Worm (Caenorhabditis elegans) whole organism, young adult: ENCODE results near the gene grl-27.

ENCODE experiments used
- B0019.2 ChIP-seq: fragments of 200-800 bp; sonication (Bioruptor generic); conservative IDR thresholded peaks from 2 replicates; pipeline ENCODE4 v1.3.6; 2022; ENCODE audit warnings: missing genetic modification reagents, missing genetic modification characterization, missing compliant biosample characterization
- D2030.7 ChIP-seq: fragments of 200-800 bp; sonication (Bioruptor generic); IDR thresholded peaks from 2 replicates; pipeline ENCODE4 v1.3.6; 2022; ENCODE audit warnings: missing genetic modification reagents, missing genetic modification characterization, missing compliant biosample characterization
- F55B11.4 ChIP-seq: sonication (generic microtip); optimal IDR thresholded peaks from 2 replicates; lab custom pipeline; 2016; ENCODE audit warnings: missing compliant biosample characterization, missing genetic modification characterization, borderline replicate concordance; ENCODE audit not compliant: insufficient read depth
- F57C9.4 ChIP-seq: sonication (generic microtip); optimal IDR thresholded peaks from 2 replicates; lab custom pipeline; 2017; ENCODE audit warnings: mild to moderate bottlenecking, missing genetic modification characterization, missing compliant biosample characterization
- K11D2.4 ChIP-seq: fragments of 200-800 bp; sonication (Bioruptor generic); IDR thresholded peaks from 2 replicates; pipeline ENCODE4 v1.3.6; 2022; ENCODE audit warnings: missing genetic modification reagents, missing genetic modification characterization, missing compliant biosample characterization
- K12H6.12 ChIP-seq: fragments of 200-800 bp; sonication (Bioruptor generic); optimal IDR thresholded peaks from 2 replicates; lab custom pipeline; 2018; ENCODE audit warnings: mild to moderate bottlenecking, missing genetic modification characterization, missing compliant biosample characterization
- Y53F4B.3 ChIP-seq: fragments of 200-800 bp; sonication (Bioruptor generic); IDR thresholded peaks from 2 replicates; pipeline ENCODE4 v1.3.6; 2022; ENCODE audit warnings: missing genetic modification reagents, missing genetic modification characterization, missing compliant biosample characterization
- Y53G8AR.9 ChIP-seq: fragments of 200-800 bp; sonication (Bioruptor generic); conservative IDR thresholded peaks from 2 replicates; pipeline ENCODE4 v1.3.6; 2022; ENCODE audit warnings: missing genetic modification reagents, missing genetic modification characterization, missing compliant biosample characterization
- Y67H2A.10 ChIP-seq: fragments of 200-800 bp; sonication (Bioruptor generic); conservative IDR thresholded peaks from 2 replicates; pipeline ENCODE4 v1.3.6; 2022; ENCODE audit warnings: missing genetic modification reagents, missing genetic modification characterization, missing compliant biosample characterization
- Y95B8A.8 ChIP-seq: fragments of 200-800 bp; sonication (Bioruptor generic); IDR thresholded peaks from 2 replicates; pipeline ENCODE4 v1.3.6; 2022; ENCODE audit warnings: missing genetic modification reagents, missing genetic modification characterization, missing compliant biosample characterization
- ZK185.1 ChIP-seq: sonication (generic microtip); optimal IDR thresholded peaks from 2 replicates; lab custom pipeline; 2016; ENCODE audit warnings: mild to moderate bottlenecking, missing genetic modification characterization, missing compliant biosample characterization; ENCODE audit not compliant: poor library complexity, severe bottlenecking
- akir-1 ChIP-seq: fragments of 200-800 bp; sonication (Bioruptor generic); optimal IDR thresholded peaks from 2 replicates; lab custom pipeline; 2018; ENCODE audit warnings: mild to moderate bottlenecking, missing genetic modification characterization, moderate library complexity, missing compliant biosample characterization
- ama-1 ChIP-seq, 3 experiments: fragments of 150-350 bp in 1 of 3; sonication (generic microtip) in 2 of 3; optimal IDR thresholded peaks; 2 replicates each; lab custom pipeline; 2014 to 2018; ENCODE audit warnings: missing biosample characterization in 2 of 3, missing genetic modification characterization in 2 of 3, missing genetic modification reagents in 2 of 3
- aptf-2 ChIP-seq: fragments of 200-800 bp; sonication (Bioruptor generic); conservative IDR thresholded peaks from 2 replicates; pipeline ENCODE4 v1.3.6; 2022; ENCODE audit warnings: missing genetic modification reagents, missing genetic modification characterization, missing compliant biosample characterization
- athp-1 ChIP-seq: sonication (generic microtip); optimal IDR thresholded peaks from 2 replicates; lab custom pipeline; 2017; ENCODE audit warnings: mild to moderate bottlenecking, missing genetic modification characterization, missing compliant biosample characterization
- bed-1 ChIP-seq: fragments of 200-800 bp; sonication (Bioruptor generic); IDR thresholded peaks from 2 replicates; pipeline ENCODE4 v1.3.6; 2022; ENCODE audit warnings: missing genetic modification reagents, missing genetic modification characterization, missing compliant biosample characterization
- bed-2 ChIP-seq: fragments of 200-800 bp; sonication (Bioruptor generic); IDR thresholded peaks from 2 replicates; pipeline ENCODE4 v1.3.6; 2022; ENCODE audit warnings: missing genetic modification reagents, missing genetic modification characterization, missing compliant biosample characterization
- chd-7 ChIP-seq: sonication (generic microtip); optimal IDR thresholded peaks from 2 replicates; lab custom pipeline; 2016; ENCODE audit warnings: mild to moderate bottlenecking, missing genetic modification characterization, moderate library complexity, missing compliant biosample characterization
- dox-1 ChIP-seq: fragments of 200-800 bp; sonication (Bioruptor generic); IDR thresholded peaks from 2 replicates; pipeline ENCODE4 v1.3.6; 2022; ENCODE audit warnings: missing genetic modification reagents, missing genetic modification characterization, missing compliant biosample characterization
- egrh-3 ChIP-seq: fragments of 200-800 bp; sonication (Bioruptor generic); IDR thresholded peaks from 2 replicates; pipeline ENCODE4 v1.3.6; 2022; ENCODE audit warnings: missing genetic modification reagents, missing genetic modification characterization, missing compliant biosample characterization
- fkh-3 ChIP-seq: sonication (generic microtip); optimal IDR thresholded peaks from 2 replicates; lab custom pipeline; 2016; ENCODE audit warnings: mild to moderate bottlenecking, missing genetic modification characterization, missing compliant biosample characterization
- gei-17 ChIP-seq: fragments of 200-800 bp; sonication (Bioruptor generic); optimal IDR thresholded peaks from 2 replicates; lab custom pipeline; 2018; ENCODE audit warnings: mild to moderate bottlenecking, missing genetic modification characterization, missing compliant biosample characterization
- lag-1 ChIP-seq: fragments of 200-800 bp; sonication (Bioruptor generic); IDR thresholded peaks from 2 replicates; pipeline ENCODE4 v1.3.6; 2022; ENCODE audit warnings: missing genetic modification reagents, missing genetic modification characterization, missing compliant biosample characterization
- lir-1 ChIP-seq: fragments of 200-800 bp; sonication (Bioruptor generic); conservative IDR thresholded peaks from 2 replicates; pipeline ENCODE4 v1.3.6; 2022; ENCODE audit warnings: missing genetic modification reagents, missing genetic modification characterization, missing compliant biosample characterization
- madf-6 ChIP-seq: fragments of 200-800 bp; sonication (Bioruptor generic); IDR thresholded peaks from 2 replicates; pipeline ENCODE4 v1.3.6; 2022; ENCODE audit warnings: missing genetic modification reagents, missing genetic modification characterization, missing compliant biosample characterization
- mel-28 ChIP-seq: sonication (generic microtip); optimal IDR thresholded peaks from 2 replicates; lab custom pipeline; 2016; ENCODE audit warnings: borderline replicate concordance, mild to moderate bottlenecking, missing genetic modification characterization, missing compliant biosample characterization
- mes-4 ChIP-seq: sonication (generic microtip); optimal IDR thresholded peaks from 2 replicates; lab custom pipeline; 2016; ENCODE audit warnings: missing genotype, missing genetic modification characterization, missing compliant biosample characterization
- nfyb-1 ChIP-seq: fragments of 200-800 bp; sonication (Bioruptor generic); IDR thresholded peaks from 2 replicates; pipeline ENCODE4 v1.3.6; 2022; ENCODE audit warnings: missing genetic modification reagents, missing genetic modification characterization, missing compliant biosample characterization
- nhr-80 ChIP-seq: sonication (generic microtip); optimal IDR thresholded peaks from 2 replicates; lab custom pipeline; 2016; ENCODE audit warnings: missing genetic modification characterization, missing compliant biosample characterization
- pha-4 ChIP-seq: fragments of 150-350 bp; sonication (generic microtip); optimal IDR thresholded peaks from 2 replicates; lab custom pipeline; 2014; ENCODE audit warnings: missing biosample characterization, missing genetic modification reagents, missing genetic modification characterization
- rcor-1 ChIP-seq: fragments of 200-800 bp; sonication (Bioruptor generic); IDR thresholded peaks from 2 replicates; pipeline ENCODE4 v1.3.6; 2022; ENCODE audit warnings: missing genetic modification reagents, missing genetic modification characterization, missing compliant biosample characterization
- rec-8 ChIP-seq, 2 experiments: sonication (generic microtip); optimal IDR thresholded peaks; 2 replicates each; lab custom pipeline; 2016; ENCODE audit warnings: mild to moderate bottlenecking in 2 of 2, missing genetic modification characterization in 2 of 2, missing genetic modification reagents in 2 of 2, missing genotype in 2 of 2, missing biosample characterization in 1 of 2, missing compliant biosample characterization in 1 of 2, moderate library complexity in 1 of 2
- snpc-1.1 ChIP-seq: sonication (generic microtip); optimal IDR thresholded peaks from 2 replicates; lab custom pipeline; 2017; ENCODE audit warnings: missing genetic modification characterization, mild to moderate bottlenecking, missing compliant biosample characterization, antibody characterized with exemption, moderate library complexity, missing genotype, missing genetic modification reagents; ENCODE audit not compliant: insufficient read depth
- tbx-9 ChIP-seq: sonication (generic microtip); optimal IDR thresholded peaks from 2 replicates; lab custom pipeline; 2016; ENCODE audit warnings: borderline replicate concordance, missing genetic modification characterization, inconsistent platforms, missing compliant biosample characterization
- unc-130 ChIP-seq: sonication (generic microtip); optimal IDR thresholded peaks from 2 replicates; lab custom pipeline; 2016; ENCODE audit warnings: missing genetic modification reagents, missing genetic modification characterization, missing compliant biosample characterization
- unc-62 ChIP-seq: fragments of 150-350 bp; optimal IDR thresholded peaks from 2 replicates; lab custom pipeline; 2014; ENCODE audit warnings: missing biosample characterization, missing genetic modification reagents, missing genetic modification characterization
- zfh-2 ChIP-seq: fragments of 200-800 bp; sonication (Bioruptor generic); conservative IDR thresholded peaks from 2 replicates; pipeline ENCODE4 v1.3.6; 2022; ENCODE audit warnings: missing genetic modification reagents, missing genetic modification characterization, missing compliant biosample characterization
- zim-3 ChIP-seq: sonication (generic microtip); optimal IDR thresholded peaks from 2 replicates; lab custom pipeline; 2017; ENCODE audit warnings: mild to moderate bottlenecking, missing genetic modification characterization, moderate library complexity, missing compliant biosample characterization
- ztf-22 ChIP-seq: fragments of 200-800 bp; sonication (Bioruptor generic); optimal IDR thresholded peaks from 2 replicates; lab custom pipeline; 2018; ENCODE audit warnings: mild to moderate bottlenecking, missing genetic modification characterization, moderate library complexity, missing compliant biosample characterization
- ztf-3 ChIP-seq: fragments of 200-800 bp; sonication (Bioruptor generic); optimal IDR thresholded peaks from 2 replicates; lab custom pipeline; 2018; ENCODE audit warnings: mild to moderate bottlenecking, missing genetic modification characterization, missing compliant biosample characterization

The grl-27 gene

DNA sequence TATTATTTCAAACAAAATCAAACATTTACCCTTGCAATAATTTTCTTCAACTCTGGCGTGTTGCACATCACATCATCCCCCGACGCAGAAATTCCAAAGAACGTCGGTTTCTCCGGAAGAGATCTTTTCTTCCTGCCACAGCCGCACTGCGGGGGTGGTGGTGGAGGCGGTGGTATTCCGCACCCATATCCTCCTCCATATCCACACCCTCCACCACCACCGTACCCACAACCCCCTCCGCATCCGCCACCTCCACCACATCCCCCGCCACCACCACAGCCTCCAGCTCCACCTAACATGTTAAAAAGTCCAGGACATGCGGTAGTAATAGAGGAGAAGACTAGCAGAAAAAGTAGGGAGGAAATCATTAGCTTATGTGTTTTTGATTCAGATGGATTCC, 20.8 kb downstream of the grl-27 start, which contains the start of gene grl-29:
grl-29 (minus strand) TSS at position 368 of the 400 bp plus-strand sequence.
- no peak for TF ChIP-seq Y53F4B.3 (GFP tag; lab: Robert Waterston, UW)
- no peak for TF ChIP-seq Y67H2A.10 (GFP tag; lab: Robert Waterston, UW)
- TF ChIP-seq chd-7 (tag; lab: Kevin White, UChicago): no peak
- TF ChIP-seq ztf-22: no peak
- no peak for TF ChIP-seq zim-3 (tag; lab: Kevin White, UChicago)
- TF ChIP-seq egrh-3 (GFP tag; lab: Robert Waterston, UW): peak; percentile 74; the same call in 1 of the 2 replicates
- TF ChIP-seq bed-1 (GFP tag; lab: Robert Waterston, UW): no peak
- TF ChIP-seq aptf-2 (GFP tag; lab: Robert Waterston, UW): no peak
- no peak for TF ChIP-seq ZK185.1 (tag; lab: Kevin White, UChicago)
- TF ChIP-seq zfh-2 (GFP tag; lab: Robert Waterston, UW): peak; percentile 85
- TF ChIP-seq fkh-3 (tag; lab: Kevin White, UChicago): no peak

DNA sequence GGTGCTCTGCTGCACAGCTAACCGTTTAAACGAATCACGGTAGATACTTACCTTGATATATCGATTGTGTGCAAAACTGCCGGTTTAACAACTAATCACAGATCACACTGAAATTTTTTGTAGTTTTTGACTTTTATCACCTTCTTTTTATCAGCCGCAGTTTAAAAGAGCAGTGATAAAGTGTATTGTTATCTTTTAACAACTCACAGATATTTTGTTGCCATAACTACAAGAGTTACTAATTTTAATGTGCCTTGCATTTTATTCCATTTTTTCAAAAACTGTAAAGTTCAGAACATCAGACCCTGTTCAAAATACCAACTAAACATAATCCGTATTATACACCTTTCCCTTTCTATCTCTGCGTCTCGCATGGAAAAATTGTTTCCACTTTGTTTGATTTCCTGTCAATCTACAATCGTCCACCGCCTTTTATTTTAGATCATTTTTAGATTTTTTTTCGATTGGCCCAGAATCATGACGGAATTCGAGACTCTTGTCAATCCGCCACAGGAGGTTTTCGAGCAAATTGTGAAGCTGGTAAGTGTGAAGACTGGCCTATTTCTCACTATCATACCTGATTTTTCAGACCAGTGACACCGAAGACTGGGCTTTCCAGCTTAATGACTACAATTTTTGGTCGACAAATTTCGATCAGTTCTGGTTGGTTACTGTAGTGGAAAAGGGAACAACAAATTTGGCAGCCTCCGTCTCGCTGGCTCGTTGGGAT, 22.8 kb downstream of the grl-27 start, which contains the start of gene T24A6.20:
T24A6.20 (plus strand) TSS at position 395 of the 730 bp plus-strand sequence.
- TF ChIP-seq dox-1 (GFP tag; lab: Robert Waterston, UW) (no peak), nhr-80 (peak; percentile 56)

DNA sequence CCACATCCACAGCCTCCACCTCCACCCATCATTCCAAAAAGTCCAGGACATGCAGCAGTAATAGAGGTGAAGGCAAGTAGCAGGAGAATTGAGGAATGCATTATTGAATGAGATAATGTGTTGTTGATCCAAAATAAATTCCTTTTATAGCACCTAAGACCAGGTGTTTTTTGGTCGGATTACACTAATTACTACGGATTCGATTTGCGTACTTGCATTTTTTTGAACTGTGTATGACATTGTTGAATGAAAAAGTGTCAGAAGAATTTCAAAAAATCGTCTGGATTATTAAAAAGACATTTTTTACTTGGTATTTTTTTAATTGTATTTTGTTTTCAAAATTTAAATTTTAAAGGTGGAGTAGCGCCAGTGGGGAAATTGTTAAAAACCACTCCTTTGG, 23.9 kb downstream of the grl-27 start, which contains the start of gene grl-28:
grl-28 (minus strand) TSS at position 101 of the 400 bp plus-strand sequence.
- TF ChIP-seq bed-1 (GFP tag; lab: Robert Waterston, UW): no peak
- TF ChIP-seq B0019.2 (GFP tag; lab: Robert Waterston, UW): no peak
- no peak for TF ChIP-seq nfyb-1 (GFP tag; lab: Robert Waterston, UW)
- TF ChIP-seq rec-8 (tag; optimal IDR thresholded peaks at IDR 0.05; lab: Kevin White, UChicago): no peak
- TF ChIP-seq athp-1: no peak
- TF ChIP-seq ama-1 (optimal IDR thresholded peaks at IDR 0.05; lab: Kevin White, UChicago): no peak
- TF ChIP-seq ama-1 (GFP tag; optimal IDR thresholded peaks at IDR 0.05; lab: Kevin White, UChicago): no peak
- TF ChIP-seq tbx-9 (tag; lab: Kevin White, UChicago): no peak
- TF ChIP-seq gei-17 (GFP tag; lab: Kevin White, UChicago): no peak
- TF ChIP-seq mes-4 (tag; lab: Kevin White, UChicago): no peak
- TF ChIP-seq bed-2 (GFP tag; lab: Robert Waterston, UW): no peak
- TF ChIP-seq F57C9.4 (tag; lab: Kevin White, UChicago): no peak
- no peak for TF ChIP-seq Y53G8AR.9
- TF ChIP-seq snpc-1.1: no peak
- TF ChIP-seq lag-1 (GFP tag; lab: Robert Waterston, UW): no peak
- no peak for TF ChIP-seq D2030.7 (GFP tag; lab: Robert Waterston, UW)
- no peak for TF ChIP-seq rcor-1 (GFP tag; lab: Robert Waterston, UW)
- no peak for TF ChIP-seq ztf-3
- TF ChIP-seq lir-1 (GFP tag; lab: Robert Waterston, UW): no peak
- no peak for TF ChIP-seq akir-1 (GFP tag; lab: Kevin White, UChicago)
- no peak for TF ChIP-seq Y95B8A.8 (GFP tag; lab: Robert Waterston, UW)

DNA sequence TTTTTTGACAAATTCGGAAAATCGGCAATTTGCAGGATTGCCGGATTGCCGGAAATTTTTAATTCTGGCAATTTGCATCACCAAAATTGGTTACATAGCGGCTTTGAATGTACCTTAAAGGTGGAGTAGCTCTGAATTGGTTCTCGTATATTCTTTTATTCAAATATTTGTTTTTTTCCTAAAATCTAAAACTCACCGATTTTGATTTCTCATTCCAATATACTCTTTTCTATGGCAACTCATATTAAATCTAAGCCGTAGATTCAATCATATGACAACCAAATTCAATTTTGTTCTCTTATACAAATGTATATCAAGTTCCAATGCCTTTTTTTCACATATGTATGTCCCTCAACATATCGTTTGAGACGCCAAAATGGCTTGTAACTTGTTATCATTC, 26.1 kb downstream of the grl-27 start, which contains the start of gene sri-21:
sri-21 (plus strand) TSS at position 301 of the 400 bp plus-strand sequence.
- TF ChIP-seq pha-4 (tag; lab: Kevin White, UChicago) (no peak), K12H6.12 (tag; lab: Kevin White, UChicago) (no peak), mel-28 (no peak), zim-3 (tag; lab: Kevin White, UChicago) (no peak), Y95B8A.8 (GFP tag; lab: Robert Waterston, UW) (no peak), madf-6 (GFP tag; lab: Robert Waterston, UW) (no peak), K11D2.4 (no peak), F55B11.4 (no peak), athp-1 (no peak), unc-130 (GFP tag; lab: Kevin White, UChicago) (no peak), unc-62 (no peak)
